Worm (Caenorhabditis elegans): ENCODE measurements around the gene act-2.

DNA sequence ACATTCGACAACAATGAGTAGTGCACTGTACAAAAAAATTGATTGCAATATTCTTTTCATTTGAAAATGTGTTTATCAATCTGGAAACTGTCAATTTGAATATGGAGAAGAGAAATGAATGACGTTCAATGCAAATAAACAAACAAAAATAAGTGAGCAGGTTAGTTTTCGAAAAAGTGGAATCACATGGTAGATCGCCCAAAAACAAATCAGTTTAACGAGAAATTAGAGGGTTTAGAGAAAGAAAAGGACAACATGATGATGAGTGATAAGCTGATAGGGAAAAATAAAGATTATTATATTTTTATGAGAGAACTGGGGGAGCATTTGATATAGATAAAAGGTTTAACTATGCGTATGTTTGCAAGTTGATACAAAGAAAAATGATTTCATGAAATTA is 8.7 kb downstream of the act-2 start, which contains the start of gene T04C12.8:
- peak; percentile 2 for TF ChIP-seq ets-4 (GFP tag; optimal IDR thresholded peaks at IDR 0.05)
- TF ChIP-seq dpff-1 (tag; optimal IDR thresholded peaks at IDR 0.05): no peak
- TF ChIP-seq unc-62 (GFP tag; optimal IDR thresholded peaks at IDR 0.05): peak; percentile 88
- no peak for TF ChIP-seq hsf-1 (GFP tag; IDR thresholded peaks at IDR 0.05)

Data from whole organism, young adult.